Worm (Caenorhabditis elegans) whole organism, L3 larva: ENCODE data around the gene M03F8.6.

ENCODE experiments used
- aly-2 ChIP-seq: fragments of 150-350 bp; optimal IDR thresholded peaks from 2 replicates; lab custom pipeline; 2014; ENCODE audit warnings: missing biosample characterization, missing genetic modification characterization
- ceh-82 ChIP-seq: fragments of 150-350 bp; optimal IDR thresholded peaks from 2 replicates; lab custom pipeline; 2014; ENCODE audit warnings: missing biosample characterization, missing genetic modification characterization
- eor-1 ChIP-seq, 2 experiments: fragments of 150-350 bp; optimal IDR thresholded peaks; 2 replicates each; lab custom pipeline; 2014 to 2018; ENCODE audit warnings: missing biosample characterization in 2 of 2, missing genetic modification characterization in 2 of 2
- mml-1 ChIP-seq: fragments of 150-350 bp; sonication (generic microtip); optimal IDR thresholded peaks from 3 replicates; lab custom pipeline; 2014; ENCODE audit warnings: missing biosample characterization, missing genetic modification characterization
- nhr-11 ChIP-seq: fragments of 150-350 bp; optimal IDR thresholded peaks from 2 replicates; lab custom pipeline; 2014; ENCODE audit warnings: missing biosample characterization, missing genetic modification characterization
- nhr-76 ChIP-seq: fragments of 150-350 bp; sonication (generic microtip); optimal IDR thresholded peaks from 5 replicates; lab custom pipeline; 2014; ENCODE audit warnings: missing biosample characterization, missing genetic modification characterization
- pqm-1 ChIP-seq: fragments of 150-350 bp; optimal IDR thresholded peaks from 2 replicates; lab custom pipeline; 2017; ENCODE audit warnings: missing biosample characterization, missing genetic modification characterization, inconsistent platforms
- sea-2 ChIP-seq: fragments of 150-350 bp; sonication (generic microtip); optimal IDR thresholded peaks from 4 replicates; lab custom pipeline; 2014; ENCODE audit warnings: missing biosample characterization, missing genetic modification reagents, missing genetic modification characterization
- skn-1 ChIP-seq: fragments of 150-350 bp; optimal IDR thresholded peaks from 2 replicates; lab custom pipeline; 2014; ENCODE audit warnings: missing biosample characterization, missing genetic modification characterization
- tbx-2 ChIP-seq: sonication (generic microtip); optimal IDR thresholded peaks from 2 replicates; lab custom pipeline; 2016; ENCODE audit warnings: mild to moderate bottlenecking, missing genetic modification characterization, missing compliant biosample characterization
- unc-39 ChIP-seq: sonication (generic microtip); optimal IDR thresholded peaks from 4 replicates; lab custom pipeline; 2017; ENCODE audit warnings: missing biosample characterization, missing genetic modification characterization
- ztf-4 ChIP-seq: fragments of 150-350 bp; optimal IDR thresholded peaks from 2 replicates; lab custom pipeline; 2014; ENCODE audit warnings: missing biosample characterization, missing genetic modification characterization

ce11 chrV:5953086-5953485, 1.6 kb downstream of the M03F8.6 start:
- TF ChIP-seq mml-1 (no peak), aly-2 (tag; lab: Kevin White, UChicago) (no peak), nhr-11 (tag; lab: Kevin White, UChicago) (no peak), eor-1 (tag; optimal IDR thresholded peaks at IDR 0.05; lab: Kevin White, UChicago) (no peak), sea-2 (GFP tag; lab: Kevin White, UChicago) (no peak), ztf-4 (no peak), ceh-82 (tag; lab: Kevin White, UChicago) (no peak), pqm-1 (tag; lab: Kevin White, UChicago) (no peak), skn-1 (tag; lab: Kevin White, UChicago) (no peak), nhr-76 (tag; lab: Kevin White, UChicago) (no peak), unc-39 (tag; lab: Kevin White, UChicago) (no peak), tbx-2 (no peak)
